Worm (Caenorhabditis elegans) whole organism, early embryonic: ENCODE results near the gene pcrg-1.

ENCODE experiments used
- ama-1 ChIP-seq: fragments of 150-350 bp; optimal IDR thresholded peaks from 2 replicates; lab custom pipeline; 2014
- ets-7 ChIP-seq: sonication (generic microtip); optimal IDR thresholded peaks from 2 replicates; lab custom pipeline; 2016; ENCODE audit warnings: missing genotype, missing genetic modification characterization, missing compliant biosample characterization

ce11 chrII:7157415-7157814 lies 42.9 kb upstream of the pcrg-1 start:
- TF ChIP-seq ets-7 (tag; lab: Kevin White, UChicago) = no peak
- TF ChIP-seq ama-1 = no peak
